Fruit fly (Drosophila melanogaster) whole organism, pupa: ENCODE data around the gene CG10481.

Experiments used
- CG10348 ChIP-seq: fragments of 200-800 bp; sonication (Bioruptor generic); IDR thresholded peaks from 2 replicates; pipeline ENCODE4 v1.3.6; 2022; ENCODE audit warnings: missing biosample characterization, missing genetic modification characterization
- CG12605 ChIP-seq: fragments of 200-800 bp; sonication (Bioruptor generic); IDR thresholded peaks from 2 replicates; pipeline ENCODE4 v1.3.6; 2022; ENCODE audit warnings: missing biosample characterization, missing genetic modification characterization
- CG13204 ChIP-seq: fragments of 200-800 bp; sonication (Bioruptor generic); optimal IDR thresholded peaks from 2 replicates; lab custom pipeline; 2018; ENCODE audit warnings: missing biosample characterization, mild to moderate bottlenecking, missing genetic modification characterization, moderate library complexity
- CG14655 ChIP-seq: fragments of 200-800 bp; sonication (Bioruptor generic); optimal IDR thresholded peaks from 3 replicates; lab custom pipeline; 2017; ENCODE audit warnings: mild to moderate bottlenecking, missing biosample characterization, missing genetic modification reagents, missing genetic modification characterization
- CG15710 ChIP-seq: fragments of 200-800 bp; sonication (Bioruptor generic); optimal IDR thresholded peaks from 2 replicates; lab custom pipeline; 2018; ENCODE audit warnings: missing biosample characterization, mild to moderate bottlenecking, missing genetic modification characterization, moderate library complexity
- CG17806 ChIP-seq: fragments of 200-800 bp; sonication (Bioruptor generic); optimal IDR thresholded peaks from 2 replicates; lab custom pipeline; 2018; ENCODE audit warnings: missing biosample characterization, mild to moderate bottlenecking, missing genetic modification characterization, moderate library complexity
- CG32121 ChIP-seq: fragments of 200-800 bp; sonication (Bioruptor generic); IDR thresholded peaks from 2 replicates; pipeline ENCODE4 v1.3.6; 2022; ENCODE audit warnings: missing biosample characterization, missing genetic modification characterization
- CG34367 ChIP-seq: fragments of 200-800 bp; sonication (Bioruptor generic); optimal IDR thresholded peaks from 2 replicates; lab custom pipeline; 2018; ENCODE audit warnings: missing biosample characterization, mild to moderate bottlenecking, missing genetic modification characterization
- CG4496 ChIP-seq: fragments of 200-800 bp; sonication (Bioruptor generic); IDR thresholded peaks from 3 replicates; pipeline ENCODE4 v1.3.6; 2022; ENCODE audit warnings: missing biosample characterization, missing genetic modification characterization
- CG8159 ChIP-seq: fragments of 200-800 bp; sonication (Bioruptor generic); optimal IDR thresholded peaks from 3 replicates; lab custom pipeline; 2018; ENCODE audit warnings: missing biosample characterization, mild to moderate bottlenecking, missing genetic modification characterization, moderate library complexity
- CG8301 ChIP-seq: fragments of 200-800 bp; sonication (Bioruptor generic); optimal IDR thresholded peaks from 2 replicates; lab custom pipeline; 2018; ENCODE audit warnings: missing biosample characterization, mild to moderate bottlenecking, missing genetic modification characterization
- CG9948 ChIP-seq: fragments of 200-800 bp; sonication (Bioruptor generic); optimal IDR thresholded peaks from 2 replicates; lab custom pipeline; 2018; ENCODE audit warnings: missing biosample characterization, mild to moderate bottlenecking, missing genetic modification characterization, moderate library complexity
- D1 ChIP-seq: fragments of 200-800 bp; sonication (Bioruptor generic); optimal IDR thresholded peaks from 2 replicates; lab custom pipeline; 2018; ENCODE audit warnings: missing biosample characterization, mild to moderate bottlenecking, missing genetic modification characterization, moderate library complexity
- EcR ChIP-seq: fragments of 200-800 bp; sonication (Bioruptor generic); optimal IDR thresholded peaks from 3 replicates; lab custom pipeline; 2019; ENCODE audit warnings: missing biosample characterization, missing genetic modification characterization, mild to moderate bottlenecking, moderate library complexity, missing genetic modification reagents
- Ets98B ChIP-seq: fragments of 200-800 bp; sonication (Bioruptor generic); IDR thresholded peaks from 2 replicates; pipeline ENCODE4 v1.3.6; 2022; ENCODE audit warnings: missing biosample characterization, missing genetic modification characterization
- Pif1A ChIP-seq: fragments of 200-800 bp; sonication (Bioruptor generic); optimal IDR thresholded peaks from 3 replicates; lab custom pipeline; 2016; ENCODE audit warnings: missing biosample characterization, missing genetic modification characterization
- Pif1B ChIP-seq: fragments of 200-800 bp; sonication (Bioruptor generic); optimal IDR thresholded peaks from 3 replicates; lab custom pipeline; 2016; ENCODE audit warnings: missing biosample characterization, missing genetic modification characterization
- Snoo ChIP-seq: fragments of 200-800 bp; sonication (Bioruptor generic); optimal IDR thresholded peaks from 3 replicates; lab custom pipeline; 2017; ENCODE audit warnings: missing biosample characterization, mild to moderate bottlenecking, missing genetic modification characterization, inconsistent platforms
- fd96Ca ChIP-seq: fragments of 200-800 bp; sonication (Bioruptor generic); IDR thresholded peaks from 3 replicates; pipeline ENCODE4 v1.3.6; 2022; ENCODE audit warnings: missing biosample characterization, missing genetic modification characterization
- gl ChIP-seq: fragments of 200-800 bp; sonication (Bioruptor generic); optimal IDR thresholded peaks from 2 replicates; lab custom pipeline; 2018; ENCODE audit warnings: missing biosample characterization, mild to moderate bottlenecking, missing genetic modification characterization
- rn ChIP-seq: fragments of 200-800 bp; sonication (Bioruptor generic); IDR thresholded peaks from 2 replicates; pipeline ENCODE4 v1.3.6; 2022; ENCODE audit warnings: missing biosample characterization, missing genetic modification characterization

CG10481 gene

dm6 chr2L:19913416-19913815 lies 21.1 kb upstream of the CG10481 start, which contains the start of gene TotE:
TSS of gene TotE (minus strand) at chr2L:19913516.
- no peak for TF ChIP-seq Pif1A (GFP tag; lab: Kevin White, UChicago)
- no peak for TF ChIP-seq CG32121
- TF ChIP-seq CG15710 (tag; lab: Kevin White, UChicago), result no peak
- no peak for TF ChIP-seq CG8159 (tag; lab: Kevin White, UChicago)
- TF ChIP-seq CG12605, result no peak
- TF ChIP-seq CG14655 (GFP tag; lab: Kevin White, UChicago), result no peak
- no peak for TF ChIP-seq D1 (tag; lab: Kevin White, UChicago)
- no peak for TF ChIP-seq CG4496
- no peak for TF ChIP-seq rn (GFP tag; lab: Robert Waterston, UW)
- no peak for TF ChIP-seq CG8301 (tag; lab: Kevin White, UChicago)
- no peak for TF ChIP-seq CG9948 (tag; lab: Kevin White, UChicago)
- TF ChIP-seq Ets98B, result no peak
- TF ChIP-seq EcR, result no peak
- no peak for TF ChIP-seq gl (tag; lab: Kevin White, UChicago)
- TF ChIP-seq Snoo, result no peak
- no peak for TF ChIP-seq CG10348 (GFP tag; lab: Robert Waterston, UW)
- TF ChIP-seq CG34367 (tag; lab: Kevin White, UChicago), result no peak

DNA sequence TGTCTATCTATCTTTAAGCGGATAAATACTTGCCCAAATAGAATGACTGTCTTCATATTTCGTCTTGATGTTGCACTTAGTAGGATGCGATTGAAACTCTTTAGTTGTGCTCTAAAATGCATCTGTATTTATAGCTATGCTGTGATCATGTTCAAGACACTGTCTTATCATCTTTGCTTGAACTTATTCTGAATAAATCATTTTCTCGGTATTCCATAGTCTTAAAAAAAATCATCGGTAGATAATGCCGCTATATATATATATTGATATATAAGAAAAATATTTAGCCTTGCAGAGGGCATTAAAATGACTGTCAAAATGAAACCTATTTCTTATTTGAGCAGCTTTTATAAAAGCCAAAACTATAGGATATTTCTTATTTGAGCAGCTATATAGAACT lies 19.9 kb upstream of the CG10481 start, which contains the start of gene TotF:
Gene TotF (minus strand): TSS at position 101 of the 400 bp plus-strand sequence.
- TF ChIP-seq CG17806 (tag; lab: Kevin White, UChicago), result no peak
- no peak for TF ChIP-seq rn (GFP tag; lab: Robert Waterston, UW)
- TF ChIP-seq fd96Ca (GFP tag; lab: Robert Waterston, UW), result no peak
- TF ChIP-seq CG8159 (tag; lab: Kevin White, UChicago), result no peak
- TF ChIP-seq CG8301 (tag; lab: Kevin White, UChicago), result no peak
- no peak for TF ChIP-seq CG15710 (tag; lab: Kevin White, UChicago)
- TF ChIP-seq Ets98B, result no peak
- no peak for TF ChIP-seq Snoo

dm6 chr2L:19907784-19908183 lies 15.4 kb upstream of the CG10481 start:
- TF ChIP-seq CG10348 (GFP tag; lab: Robert Waterston, UW), result no peak
- no peak for TF ChIP-seq EcR
- TF ChIP-seq CG12605, result no peak
- TF ChIP-seq CG17806 (tag; lab: Kevin White, UChicago), result no peak
- TF ChIP-seq CG4496, result no peak
- TF ChIP-seq CG13204 (GFP tag; lab: Kevin White, UChicago), result no peak
- TF ChIP-seq CG8159 (tag; lab: Kevin White, UChicago), result no peak
- TF ChIP-seq Ets98B, result no peak
- TF ChIP-seq CG8301 (tag; lab: Kevin White, UChicago), result no peak
- no peak for TF ChIP-seq fd96Ca (GFP tag; lab: Robert Waterston, UW)
- TF ChIP-seq CG32121, result no peak
- TF ChIP-seq gl (tag; lab: Kevin White, UChicago), result no peak
- no peak for TF ChIP-seq D1 (tag; lab: Kevin White, UChicago)
- no peak for TF ChIP-seq CG9948 (tag; lab: Kevin White, UChicago)
- no peak for TF ChIP-seq CG14655 (GFP tag; lab: Kevin White, UChicago)
- TF ChIP-seq CG34367 (tag; lab: Kevin White, UChicago), result no peak

dm6 chr2L:19905233-19905632 lies 12.9 kb upstream of the CG10481 start:
- peak; percentile 50 for TF ChIP-seq CG8159 (tag; lab: Kevin White, UChicago)
- TF ChIP-seq Snoo, result peak; percentile 52
- no peak for TF ChIP-seq CG12605
- TF ChIP-seq CG14655 (GFP tag; lab: Kevin White, UChicago), result peak; percentile 77
- TF ChIP-seq D1 (tag; lab: Kevin White, UChicago), result no peak
- TF ChIP-seq CG8301 (tag; lab: Kevin White, UChicago), result peak; percentile 73
- TF ChIP-seq CG4496, result peak; percentile 61; the same call in 2 of the 3 replicates
- TF ChIP-seq fd96Ca (GFP tag; lab: Robert Waterston, UW), result 0 out of 3 replicates have a peak, but pooled peaks have one; percentile 41
- no peak for TF ChIP-seq gl (tag; lab: Kevin White, UChicago)
- peak; percentile 50 for TF ChIP-seq CG9948 (tag; lab: Kevin White, UChicago)
- peak; percentile 49 for TF ChIP-seq CG17806 (tag; lab: Kevin White, UChicago)
- no peak for TF ChIP-seq CG13204 (GFP tag; lab: Kevin White, UChicago)
- no peak for TF ChIP-seq CG10348 (GFP tag; lab: Robert Waterston, UW)
- TF ChIP-seq rn (GFP tag; lab: Robert Waterston, UW), result no peak
- TF ChIP-seq CG32121, result peak; percentile 46; the same call in 1 of the 2 replicates
- no peak for TF ChIP-seq EcR
- TF ChIP-seq CG15710 (tag; lab: Kevin White, UChicago), result peak; percentile 54
- TF ChIP-seq Pif1B (GFP tag; lab: Kevin White, UChicago), result peak; percentile 62
- TF ChIP-seq CG34367 (tag; lab: Kevin White, UChicago), result peak; percentile 1
- peak; percentile 25 for TF ChIP-seq Pif1A (GFP tag; lab: Kevin White, UChicago)
- TF ChIP-seq Ets98B, result peak; percentile 44

- TF ChIP-seq Snoo (no peak), CG8159 (tag; lab: Kevin White, UChicago) (no peak), CG9948 (tag; lab: Kevin White, UChicago) (no peak), CG13204 (GFP tag; lab: Kevin White, UChicago) (no peak), CG8301 (tag; lab: Kevin White, UChicago) (no peak), Pif1B (GFP tag; lab: Kevin White, UChicago) (no peak), Pif1A (GFP tag; lab: Kevin White, UChicago) (no peak), Ets98B (no peak), D1 (tag; lab: Kevin White, UChicago) (no peak), gl (tag; lab: Kevin White, UChicago) (no peak), CG32121 (no peak), CG34367 (tag; lab: Kevin White, UChicago) (no peak), CG10348 (GFP tag; lab: Robert Waterston, UW) (no peak), CG17806 (tag; lab: Kevin White, UChicago) (no peak), EcR (no peak), CG12605 (no peak)
Measured at dm6 chr2L:19902693-19903267, 10.4 kb upstream of the CG10481 start.
